Fruit fly (Drosophila melanogaster) whole organism, embryonic: ENCODE data around the gene mTor.

Experiments
- Adf1 ChIP-seq: fragments of 200-800 bp; sonication (Bioruptor generic); IDR thresholded peaks from 2 replicates; pipeline ENCODE4 v1.3.6; 2022; ENCODE audit warnings: missing biosample characterization, missing genetic modification characterization
- Atf-2 ChIP-seq: fragments of 200-800 bp; sonication (Bioruptor generic); optimal IDR thresholded peaks from 2 replicates; lab custom pipeline; 2016; ENCODE audit warnings: missing biosample characterization, missing genetic modification characterization
- Atf6 ChIP-seq: fragments of 200-800 bp; sonication (Bioruptor generic); IDR thresholded peaks from 2 replicates; pipeline ENCODE4 v1.3.6; 2022; ENCODE audit warnings: missing biosample characterization, missing genetic modification characterization
- CG10147 ChIP-seq: fragments of 200-800 bp; sonication (Bioruptor generic); optimal IDR thresholded peaks from 2 replicates; lab custom pipeline; 2019; ENCODE audit warnings: missing biosample characterization, mild to moderate bottlenecking, missing genetic modification characterization, moderate library complexity
- CG10366 ChIP-seq: fragments of 200-800 bp; sonication (Bioruptor generic); IDR thresholded peaks from 2 replicates; pipeline ENCODE4 v1.3.6; 2022; ENCODE audit warnings: missing biosample characterization, missing genetic modification characterization
- CG10565 ChIP-seq: fragments of 200-800 bp; sonication (Bioruptor generic); optimal IDR thresholded peaks from 3 replicates; lab custom pipeline; 2016; ENCODE audit warnings: missing biosample characterization, mild to moderate bottlenecking, missing genetic modification characterization
- CG10654 ChIP-seq: fragments of 200-800 bp; sonication (Bioruptor generic); optimal IDR thresholded peaks from 2 replicates; lab custom pipeline; 2016; ENCODE audit warnings: missing biosample characterization, missing genetic modification characterization
- CG11504 ChIP-seq: fragments of 200-800 bp; sonication (Bioruptor generic); optimal IDR thresholded peaks from 3 replicates; lab custom pipeline; 2019; ENCODE audit warnings: missing biosample characterization, mild to moderate bottlenecking, missing genetic modification characterization, moderate library complexity
- CG1233 ChIP-seq: fragments of 200-800 bp; sonication (Bioruptor generic); optimal IDR thresholded peaks from 4 replicates; lab custom pipeline; 2018; ENCODE audit warnings: missing biosample characterization, mild to moderate bottlenecking, missing genetic modification characterization
- CG12744 ChIP-seq: fragments of 200-800 bp; sonication (Bioruptor generic); optimal IDR thresholded peaks from 2 replicates; lab custom pipeline; 2016; ENCODE audit warnings: missing biosample characterization, missing genetic modification characterization
- CG16779 ChIP-seq: fragments of 200-800 bp; sonication (Bioruptor generic); IDR thresholded peaks from 2 replicates; pipeline ENCODE4 v1.3.6; 2022; ENCODE audit warnings: missing biosample characterization, missing genetic modification characterization
- CG16815 ChIP-seq: fragments of 200-800 bp; sonication (Bioruptor generic); optimal IDR thresholded peaks from 3 replicates; lab custom pipeline; 2017; ENCODE audit warnings: missing biosample characterization, mild to moderate bottlenecking, missing genetic modification characterization
- CG1792 ChIP-seq: fragments of 200-800 bp; sonication (Bioruptor generic); optimal IDR thresholded peaks from 2 replicates; lab custom pipeline; 2016; ENCODE audit warnings: missing biosample characterization, missing genetic modification characterization
- CG18764 ChIP-seq: fragments of 200-800 bp; sonication (Bioruptor generic); optimal IDR thresholded peaks from 3 replicates; lab custom pipeline; 2016; ENCODE audit warnings: missing biosample characterization, missing genetic modification characterization
- CG31388 ChIP-seq: fragments of 200-800 bp; sonication (Bioruptor generic); optimal IDR thresholded peaks from 2 replicates; lab custom pipeline; 2016; ENCODE audit warnings: missing biosample characterization, missing genetic modification characterization
- CG3407 ChIP-seq: fragments of 200-800 bp; sonication (Bioruptor generic); optimal IDR thresholded peaks from 2 replicates; lab custom pipeline; 2018; ENCODE audit warnings: missing biosample characterization, mild to moderate bottlenecking, missing genetic modification characterization
- CG34422 ChIP-seq: fragments of 200-800 bp; sonication (Bioruptor generic); IDR thresholded peaks from 3 replicates; pipeline ENCODE4 v1.3.6; 2022; ENCODE audit warnings: missing biosample characterization, missing genetic modification characterization
- CG3838 ChIP-seq: fragments of 200-800 bp; sonication (Bioruptor generic); optimal IDR thresholded peaks from 3 replicates; lab custom pipeline; 2016; ENCODE audit warnings: missing biosample characterization, missing genetic modification characterization
- CG4282 ChIP-seq: fragments of 200-800 bp; sonication (Bioruptor generic); optimal IDR thresholded peaks from 2 replicates; lab custom pipeline; 2016; ENCODE audit warnings: missing biosample characterization, missing genetic modification characterization
- CG6813 ChIP-seq: fragments of 200-800 bp; sonication (Bioruptor generic); optimal IDR thresholded peaks from 2 replicates; lab custom pipeline; 2017; ENCODE audit warnings: missing biosample characterization, missing genetic modification characterization, mild to moderate bottlenecking, moderate library complexity, missing genetic modification reagents
- Dip3 ChIP-seq: fragments of 200-800 bp; sonication (Bioruptor generic); optimal IDR thresholded peaks from 3 replicates; lab custom pipeline; 2016; ENCODE audit warnings: missing biosample characterization, missing genetic modification characterization
- Ets97D ChIP-seq: fragments of 200-800 bp; sonication (Bioruptor generic); optimal IDR thresholded peaks from 3 replicates; lab custom pipeline; 2016; ENCODE audit warnings: missing biosample characterization, missing genetic modification characterization
- Fer3 ChIP-seq: fragments of 200-800 bp; sonication (Bioruptor generic); optimal IDR thresholded peaks from 2 replicates; lab custom pipeline; 2018; ENCODE audit warnings: missing biosample characterization, mild to moderate bottlenecking, missing genetic modification characterization, moderate library complexity
- Gsc ChIP-seq: fragments of 200-800 bp; sonication (Bioruptor generic); IDR thresholded peaks from 2 replicates; pipeline ENCODE4 v1.3.6; 2022; ENCODE audit warnings: missing biosample characterization, missing genetic modification characterization
- Hr78 ChIP-seq, 2 experiments: fragments of 200-800 bp in 1 of 2; fragments of >200 bp in 1 of 2; sonication (Bioruptor generic) in 1 of 2; optimal IDR thresholded peaks; 2 replicates each; lab custom pipeline; 2017 to 2019; ENCODE audit warnings: missing biosample characterization in 2 of 2, missing genetic modification characterization in 2 of 2, mild to moderate bottlenecking in 1 of 2, moderate library complexity in 1 of 2
- Hsf ChIP-seq: fragments of 200-800 bp; sonication (Bioruptor generic); optimal IDR thresholded peaks from 3 replicates; lab custom pipeline; 2016; ENCODE audit warnings: missing biosample characterization, missing genetic modification characterization
- MBD-R2 ChIP-seq: fragments of 200-800 bp; sonication (Bioruptor generic); IDR thresholded peaks from 2 replicates; pipeline ENCODE4 v1.3.6; 2022; ENCODE audit warnings: missing biosample characterization, missing genetic modification characterization
- Mrtf ChIP-seq: fragments of 200-800 bp; sonication (Bioruptor generic); IDR thresholded peaks from 3 replicates; pipeline ENCODE4 v1.3.6; 2022; ENCODE audit warnings: missing biosample characterization, missing genetic modification characterization
- NK7.1 ChIP-seq: fragments of 200-800 bp; sonication (Bioruptor generic); optimal IDR thresholded peaks from 3 replicates; lab custom pipeline; 2016; ENCODE audit warnings: missing biosample characterization, missing genetic modification characterization
- Trl ChIP-seq, 3 experiments: fragments of >200 bp in 2 of 3; fragments of 200-800 bp in 1 of 3; sonication (Bioruptor generic) in 1 of 3; optimal IDR thresholded peaks; 2 replicates in 1 of 3; 3 replicates in 2 of 3; lab custom pipeline; 2016 to 2017; ENCODE audit warnings: missing biosample characterization in 1 of 3, missing genetic modification characterization in 1 of 3
- ab ChIP-seq: fragments of 200-800 bp; sonication (Bioruptor generic); optimal IDR thresholded peaks from 2 replicates; lab custom pipeline; 2016; ENCODE audit warnings: missing biosample characterization, missing genetic modification characterization
- ase ChIP-seq: fragments of 200-800 bp; sonication (Bioruptor generic); IDR thresholded peaks from 3 replicates; pipeline ENCODE4 v1.3.6; 2022; ENCODE audit warnings: missing biosample characterization, missing genetic modification characterization
- ato ChIP-seq: fragments of 200-800 bp; sonication (Bioruptor generic); IDR thresholded peaks from 2 replicates; pipeline ENCODE4 v1.3.6; 2022; ENCODE audit warnings: missing biosample characterization, missing genetic modification characterization; ENCODE audit not compliant: partially characterized antibody
- crp ChIP-seq, 2 experiments: fragments of 200-800 bp; sonication (Bioruptor generic); optimal IDR thresholded peaks; 2 replicates in 1 of 2; 3 replicates in 1 of 2; lab custom pipeline; 2017; ENCODE audit warnings: missing biosample characterization in 2 of 2, missing genetic modification characterization in 2 of 2, mild to moderate bottlenecking in 1 of 2, moderate library complexity in 1 of 2
- cwo ChIP-seq: fragments of 200-800 bp; sonication (Bioruptor generic); optimal IDR thresholded peaks from 3 replicates; lab custom pipeline; 2017; ENCODE audit warnings: missing biosample characterization, missing genetic modification characterization, mild to moderate bottlenecking, moderate library complexity, missing genetic modification reagents
- disco-r ChIP-seq: fragments of 200-800 bp; sonication (Bioruptor generic); optimal IDR thresholded peaks from 2 replicates; lab custom pipeline; 2016; ENCODE audit warnings: missing biosample characterization, missing genetic modification characterization
- dm ChIP-seq: fragments of 200-800 bp; sonication (Bioruptor generic); optimal IDR thresholded peaks from 3 replicates; lab custom pipeline; 2016; ENCODE audit warnings: missing biosample characterization, missing genetic modification characterization
- eve ChIP-seq, 2 experiments: fragments of >200 bp; optimal IDR thresholded peaks; 2 replicates each; lab custom pipeline; 2017; ENCODE audit warnings: missing biosample characterization in 2 of 2, missing genetic modification characterization in 2 of 2
- exex ChIP-seq: fragments of 200-800 bp; sonication (Bioruptor generic); optimal IDR thresholded peaks from 4 replicates; lab custom pipeline; 2018; ENCODE audit warnings: missing biosample characterization, mild to moderate bottlenecking, missing genetic modification characterization, moderate library complexity
- fd3F ChIP-seq: fragments of 200-800 bp; sonication (Bioruptor generic); optimal IDR thresholded peaks from 2 replicates; lab custom pipeline; 2018; ENCODE audit warnings: missing biosample characterization, mild to moderate bottlenecking, missing genetic modification characterization, moderate library complexity
- fu2 ChIP-seq: fragments of 200-800 bp; sonication (Bioruptor generic); optimal IDR thresholded peaks from 2 replicates; lab custom pipeline; 2016; ENCODE audit warnings: missing biosample characterization, missing genetic modification characterization
- gsb-n ChIP-seq: fragments of 200-800 bp; sonication (Bioruptor generic); optimal IDR thresholded peaks from 3 replicates; lab custom pipeline; 2018; ENCODE audit warnings: missing biosample characterization, mild to moderate bottlenecking, missing genetic modification characterization
- lmd ChIP-seq: fragments of 200-800 bp; sonication (Bioruptor generic); IDR thresholded peaks from 2 replicates; pipeline ENCODE4 v1.3.6; 2022; ENCODE audit warnings: missing biosample characterization, missing genetic modification characterization
- nau ChIP-seq: fragments of 200-800 bp; sonication (Bioruptor generic); optimal IDR thresholded peaks from 3 replicates; lab custom pipeline; 2017; ENCODE audit warnings: missing biosample characterization, mild to moderate bottlenecking, missing genetic modification characterization, missing genetic modification reagents
- odd ChIP-seq: fragments of 200-800 bp; sonication (Bioruptor generic); optimal IDR thresholded peaks from 2 replicates; lab custom pipeline; 2017; ENCODE audit warnings: missing biosample characterization, mild to moderate bottlenecking, missing genetic modification characterization
- sc ChIP-seq, 3 experiments: fragments of >200 bp in 2 of 3; fragments of 200-800 bp in 1 of 3; sonication (Bioruptor generic) in 1 of 3; optimal IDR thresholded peaks; 2 replicates in 2 of 3; 3 replicates in 1 of 3; lab custom pipeline; 2017; ENCODE audit warnings: mild to moderate bottlenecking in 1 of 3, missing biosample characterization in 1 of 3, missing genetic modification characterization in 1 of 3, missing genetic modification reagents in 1 of 3
- so ChIP-seq: fragments of 200-800 bp; sonication (Bioruptor generic); IDR thresholded peaks from 3 replicates; pipeline ENCODE4 v1.3.6; 2022; ENCODE audit warnings: missing biosample characterization, missing genetic modification characterization
- tgo ChIP-seq: fragments of 200-800 bp; sonication (Bioruptor generic); IDR thresholded peaks from 3 replicates; pipeline ENCODE4 v1.3.6; 2022; ENCODE audit warnings: missing biosample characterization, missing genetic modification characterization

The mTor gene

dm6 chr2L:13004059-13004870 lies at the start of gene mTor, which contains the start of gene Vha68-1 (continued):
- no peak for TF ChIP-seq sc (optimal IDR thresholded peaks at IDR 0.05; lab: Kevin White, UChicago)
- peak; percentile 68 for TF ChIP-seq sc (GFP tag; optimal IDR thresholded peaks at IDR 0.05; lab: Kevin White, UChicago)
- TF ChIP-seq Atf6 (GFP tag; lab: Robert Waterston, UW), result peak; percentile 47; the same call in 1 of the 2 replicates
- TF ChIP-seq Fer3 (tag; lab: Kevin White, UChicago), result peak; percentile 81
- TF ChIP-seq odd (GFP tag; lab: Kevin White, UChicago), result no peak
- no peak for TF ChIP-seq eve (GFP tag; optimal IDR thresholded peaks at IDR 0.05; lab: Kevin White, UChicago)
- no peak for TF ChIP-seq CG12744 (GFP tag; lab: Kevin White, UChicago)
- TF ChIP-seq CG11504 (tag; lab: Kevin White, UChicago), result no peak
- TF ChIP-seq CG16815 (GFP tag; lab: Kevin White, UChicago), result peak; percentile 79
- peak; percentile 54 for TF ChIP-seq Adf1
- no peak for TF ChIP-seq gsb-n (tag; lab: Kevin White, UChicago)
- TF ChIP-seq CG10366, result peak; percentile 80
- TF ChIP-seq ato (GFP tag; lab: Robert Waterston, UW), result peak; percentile 54
- peak; percentile 86 for TF ChIP-seq lmd (GFP tag; lab: Robert Waterston, UW)
- TF ChIP-seq tgo (GFP tag; lab: Robert Waterston, UW), result peak; percentile 83
- TF ChIP-seq exex (tag; lab: Kevin White, UChicago), result no peak
- TF ChIP-seq CG3838 (GFP tag; lab: Kevin White, UChicago), result peak; percentile 54
- peak; percentile 20; the same call in 1 of the 2 replicates for TF ChIP-seq Gsc
- peak in 1 of 2 experiments; percentile 36 for TF ChIP-seq crp (GFP tag; optimal IDR thresholded peaks at IDR 0.05; lab: Kevin White, UChicago)
- TF ChIP-seq Dip3, result no peak
- TF ChIP-seq so (GFP tag; lab: Robert Waterston, UW), result no peak
- TF ChIP-seq Mrtf, result peak; percentile 67; the same call in 1 of the 3 replicates
- TF ChIP-seq fu2 (GFP tag; lab: Kevin White, UChicago), result peak; percentile 74
- TF ChIP-seq NK7.1, result no peak
- TF ChIP-seq disco-r (GFP tag; lab: Kevin White, UChicago), result no peak
- TF ChIP-seq CG3407, result no peak
- no peak for TF ChIP-seq Hr78 (GFP tag; optimal IDR thresholded peaks at IDR 0.05; lab: Kevin White, UChicago)
- TF ChIP-seq Trl (optimal IDR thresholded peaks at IDR 0.05; lab: Kevin White, UChicago), result no peak
- peak; percentile 82 for TF ChIP-seq Trl (GFP tag; optimal IDR thresholded peaks at IDR 0.05; lab: Kevin White, UChicago)
- peak; percentile 74 for TF ChIP-seq Ets97D (GFP tag; lab: Kevin White, UChicago)
- peak; percentile 55 for TF ChIP-seq Atf-2 (GFP tag; lab: Kevin White, UChicago)
- no peak for TF ChIP-seq CG16779
- TF ChIP-seq CG1792 (GFP tag; lab: Kevin White, UChicago), result no peak
- TF ChIP-seq ase (GFP tag; lab: Robert Waterston, UW), result peak; percentile 74
- peak; percentile 60 for TF ChIP-seq fd3F (GFP tag; lab: Kevin White, UChicago)
- no peak for TF ChIP-seq cwo (GFP tag; lab: Kevin White, UChicago)
- no peak; the same call in 1 of the 2 replicates for TF ChIP-seq MBD-R2 (GFP tag; lab: Robert Waterston, UW)
- TF ChIP-seq Hsf, result peak; percentile 80
- peak; percentile 33 for TF ChIP-seq CG4282 (GFP tag; lab: Kevin White, UChicago)
- peak; percentile 28 for TF ChIP-seq CG31388
- TF ChIP-seq CG6813 (GFP tag; lab: Kevin White, UChicago), result no peak
- TF ChIP-seq CG18764 (GFP tag; lab: Kevin White, UChicago), result no peak
- peak; percentile 74; the same call in 2 of the 3 replicates for TF ChIP-seq CG34422 (GFP tag; lab: Robert Waterston, UW)
- peak; percentile 41 for TF ChIP-seq dm
- peak; percentile 9 for TF ChIP-seq CG10565 (GFP tag; lab: Kevin White, UChicago)
- TF ChIP-seq nau (GFP tag; lab: Kevin White, UChicago), result no peak
- no peak for TF ChIP-seq CG10147 (GFP tag; lab: Kevin White, UChicago)
- TF ChIP-seq CG1233 (GFP tag; lab: Kevin White, UChicago), result peak; percentile 70
- peak; percentile 55 for TF ChIP-seq ab
- TF ChIP-seq CG10654 (GFP tag; lab: Kevin White, UChicago), result peak; percentile 78
